Worm (Caenorhabditis elegans) whole organism, L3 larva: Measurements from ENCODE around the gene ZC239.5.

ENCODE experiments used
- ZK546.5 ChIP-seq: sonication (generic microtip); optimal IDR thresholded peaks from 2 replicates; lab custom pipeline; 2017; ENCODE audit warnings: missing biosample characterization, missing genetic modification characterization
- egl-27 ChIP-seq: sonication (generic microtip); optimal IDR thresholded peaks from 4 replicates; lab custom pipeline; 2017; ENCODE audit warnings: missing biosample characterization, missing genetic modification reagents, missing genetic modification characterization
- elt-1 ChIP-seq: fragments of 150-350 bp; optimal IDR thresholded peaks from 2 replicates; lab custom pipeline; 2014; ENCODE audit warnings: missing biosample characterization, missing genetic modification characterization
- elt-3 ChIP-seq, 3 experiments: fragments of 150-350 bp in 1 of 3; sonication (generic microtip) in 2 of 3; optimal IDR thresholded peaks; 2 replicates in 2 of 3; 4 replicates in 1 of 3; lab custom pipeline; 2014 to 2017; ENCODE audit warnings: missing biosample characterization in 3 of 3, missing genetic modification characterization in 3 of 3
- nhr-12 ChIP-seq: fragments of 150-350 bp; optimal IDR thresholded peaks from 2 replicates; lab custom pipeline; 2014; ENCODE audit warnings: missing biosample characterization, missing genetic modification characterization
- nhr-28 ChIP-seq: fragments of 150-350 bp; optimal IDR thresholded peaks from 2 replicates; lab custom pipeline; 2014; ENCODE audit warnings: missing biosample characterization, missing genetic modification characterization
- snpc-4 ChIP-seq: fragments of 150-350 bp; optimal IDR thresholded peaks from 2 replicates; lab custom pipeline; 2014; ENCODE audit warnings: missing biosample characterization, missing genetic modification characterization
- unc-39 ChIP-seq: sonication (generic microtip); optimal IDR thresholded peaks from 4 replicates; lab custom pipeline; 2017; ENCODE audit warnings: missing biosample characterization, missing genetic modification characterization
- unc-62 ChIP-seq: fragments of 150-350 bp; sonication (generic microtip); optimal IDR thresholded peaks from 4 replicates; lab custom pipeline; 2014; ENCODE audit warnings: missing biosample characterization, missing genetic modification reagents, missing genetic modification characterization
- zag-1 ChIP-seq: fragments of 150-350 bp; optimal IDR thresholded peaks from 2 replicates; lab custom pipeline; 2014; ENCODE audit warnings: missing biosample characterization, missing genetic modification characterization

DNA sequence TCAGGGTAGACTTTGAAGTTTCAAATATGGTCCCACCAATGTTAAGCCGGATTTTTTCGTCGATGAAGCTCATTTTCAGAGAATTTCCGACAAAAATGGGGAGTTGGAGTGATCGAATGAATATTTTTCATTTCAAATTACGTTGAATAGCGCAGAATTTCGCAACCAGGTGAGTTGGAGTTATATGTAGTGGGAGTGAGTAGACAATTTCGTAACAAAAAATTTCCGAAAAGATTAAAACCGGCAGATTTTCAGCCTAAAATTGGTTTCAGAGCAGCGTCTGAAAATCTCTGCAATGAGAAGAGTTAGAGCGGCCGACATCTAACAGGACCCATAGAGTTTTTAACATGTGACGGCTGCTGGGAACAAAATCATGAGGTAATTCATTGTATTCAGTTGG is 1.8 kb upstream of the ZC239.5 start, which contains the start of gene sdz-35:
- TF ChIP-seq elt-1 (tag; lab: Kevin White, UChicago), result no peak
- TF ChIP-seq snpc-4, result no peak
- no peak for TF ChIP-seq unc-62 (GFP tag; lab: Kevin White, UChicago)
- TF ChIP-seq nhr-28 (tag; lab: Kevin White, UChicago), result no peak
- TF ChIP-seq zag-1, result no peak
- TF ChIP-seq nhr-12 (tag; lab: Kevin White, UChicago), result no peak
- no peak for TF ChIP-seq unc-39
- TF ChIP-seq egl-27 (tag; lab: Kevin White, UChicago), result no peak
- no peak for TF ChIP-seq elt-3 (tag; optimal IDR thresholded peaks at IDR 0.05; lab: Kevin White, UChicago)
- TF ChIP-seq ZK546.5, result no peak
